Worm (Caenorhabditis elegans) whole organism, L1 larva: ENCODE data around the gene K09C8.7.

Source experiments
- efl-1 ChIP-seq, 4 experiments: fragments of 150-350 bp; optimal IDR thresholded peaks in 3 of 4; peaks in 1 of 4; 1 replicate in 1 of 4; 2 replicates in 3 of 4; lab custom pipeline; 2014; ENCODE audit warnings: missing biosample characterization in 2 of 4, missing genetic modification characterization in 2 of 4, missing genetic modification reagents in 2 of 4
- ets-5 ChIP-seq: fragments of 200-800 bp; sonication (Bioruptor generic); IDR thresholded peaks from 2 replicates; pipeline ENCODE4 v1.3.6; 2022; ENCODE audit warnings: missing genetic modification characterization, missing compliant biosample characterization
- lin-13 ChIP-seq: fragments of 150-350 bp; optimal IDR thresholded peaks from 2 replicates; lab custom pipeline; 2014; ENCODE audit warnings: missing biosample characterization, missing genetic modification reagents, missing genetic modification characterization
- pag-3 ChIP-seq: sonication (generic microtip); optimal IDR thresholded peaks from 2 replicates; lab custom pipeline; 2017; ENCODE audit warnings: missing genetic modification characterization, mild to moderate bottlenecking, missing compliant biosample characterization, antibody characterized with exemption, borderline replicate concordance; ENCODE audit not compliant: insufficient read depth
- skn-1 ChIP-seq: fragments of 150-350 bp; optimal IDR thresholded peaks from 2 replicates; lab custom pipeline; 2014; ENCODE audit warnings: missing biosample characterization, missing genetic modification characterization

ce11 chrX:10927136-10927535, 24.1 kb downstream of the K09C8.7 start:
- TF ChIP-seq efl-1 (optimal IDR thresholded peaks at IDR 0.05; lab: Kevin White, UChicago) (no peak), efl-1 (GFP tag; optimal IDR thresholded peaks at IDR 0.05 in 1 of 2; lab: Kevin White, UChicago) (no peak), ets-5 (GFP tag; lab: Robert Waterston, UW) (no peak), skn-1 (tag; lab: Kevin White, UChicago) (no peak), lin-13 (no peak), pag-3 (tag; lab: Kevin White, UChicago) (no peak)
